Fruit fly (Drosophila melanogaster) whole organism, prepupa: ENCODE measurements around the gene Rtel1.

ENCODE experiments used
- Blimp-1 ChIP-seq: fragments of 200-800 bp; sonication (Bioruptor generic); optimal IDR thresholded peaks from 3 replicates; lab custom pipeline; 2017; ENCODE audit warnings: missing biosample characterization, missing genetic modification characterization, mild to moderate bottlenecking, moderate library complexity, missing genetic modification reagents
- CG10669 ChIP-seq: fragments of 200-800 bp; sonication (Bioruptor generic); optimal IDR thresholded peaks from 3 replicates; lab custom pipeline; 2018; ENCODE audit warnings: missing biosample characterization, mild to moderate bottlenecking, missing genetic modification characterization, moderate library complexity
- CG11294 ChIP-seq: fragments of 200-800 bp; sonication (Bioruptor generic); IDR thresholded peaks from 2 replicates; pipeline ENCODE4 v1.3.6; 2022; ENCODE audit warnings: missing biosample characterization, missing genetic modification characterization
- CG11762 ChIP-seq: fragments of 200-800 bp; sonication (Bioruptor generic); optimal IDR thresholded peaks from 3 replicates; lab custom pipeline; 2016; ENCODE audit warnings: missing biosample characterization, missing genetic modification characterization; ENCODE audit not compliant: insufficient read depth
- CG15336 ChIP-seq: fragments of 200-800 bp; sonication (Bioruptor generic); IDR thresholded peaks from 2 replicates; pipeline ENCODE4 v1.3.6; 2022; ENCODE audit warnings: missing biosample characterization, missing genetic modification characterization
- CG1621 ChIP-seq: fragments of 200-800 bp; sonication (Bioruptor generic); optimal IDR thresholded peaks from 3 replicates; lab custom pipeline; 2018; ENCODE audit warnings: missing biosample characterization, mild to moderate bottlenecking, missing genetic modification characterization
- CG16779 ChIP-seq: fragments of 200-800 bp; sonication (Bioruptor generic); optimal IDR thresholded peaks from 3 replicates; lab custom pipeline; 2017; ENCODE audit warnings: missing biosample characterization, mild to moderate bottlenecking, missing genetic modification characterization
- CG3032 ChIP-seq: fragments of 200-800 bp; optimal IDR thresholded peaks from 2 replicates; lab custom pipeline; 2019; ENCODE audit warnings: missing biosample characterization, mild to moderate bottlenecking, missing genetic modification characterization, moderate library complexity
- CG31627 ChIP-seq: fragments of 200-800 bp; sonication (Bioruptor generic); optimal IDR thresholded peaks from 3 replicates; lab custom pipeline; 2016; ENCODE audit warnings: missing biosample characterization, missing genetic modification characterization
- CG3919 ChIP-seq: fragments of 200-800 bp; sonication (Bioruptor generic); optimal IDR thresholded peaks from 3 replicates; lab custom pipeline; 2016; ENCODE audit warnings: missing biosample characterization, missing genetic modification characterization
- CG4318 ChIP-seq: fragments of 200-800 bp; sonication (Bioruptor generic); optimal IDR thresholded peaks from 3 replicates; lab custom pipeline; 2017; ENCODE audit warnings: missing biosample characterization, mild to moderate bottlenecking, missing genetic modification characterization
- CG6163 ChIP-seq: fragments of 200-800 bp; sonication (Bioruptor generic); IDR thresholded peaks from 3 replicates; pipeline ENCODE4 v1.3.6; 2022; ENCODE audit warnings: missing biosample characterization, missing genetic modification characterization
- CG6276 ChIP-seq: fragments of 200-800 bp; sonication (Bioruptor generic); optimal IDR thresholded peaks from 2 replicates; lab custom pipeline; 2017; ENCODE audit warnings: missing biosample characterization, mild to moderate bottlenecking, missing genetic modification characterization
- CG6792 ChIP-seq: fragments of 200-800 bp; sonication (Bioruptor generic); optimal IDR thresholded peaks from 3 replicates; lab custom pipeline; 2016; ENCODE audit warnings: missing biosample characterization, missing genetic modification characterization
- CG6808 ChIP-seq: fragments of 200-800 bp; sonication (Bioruptor generic); optimal IDR thresholded peaks from 3 replicates; lab custom pipeline; 2017; ENCODE audit warnings: missing biosample characterization, missing genetic modification characterization, mild to moderate bottlenecking, moderate library complexity, missing genetic modification reagents
- CG6854 ChIP-seq: fragments of 200-800 bp; sonication (Bioruptor generic); optimal IDR thresholded peaks from 2 replicates; lab custom pipeline; 2017; ENCODE audit warnings: missing biosample characterization, mild to moderate bottlenecking, missing genetic modification characterization
- CG8119 ChIP-seq: fragments of 200-800 bp; sonication (Bioruptor generic); IDR thresholded peaks from 3 replicates; pipeline ENCODE4 v1.3.6; 2022; ENCODE audit warnings: missing biosample characterization, missing genetic modification characterization
- CG8319 ChIP-seq: fragments of 200-800 bp; sonication (Bioruptor generic); optimal IDR thresholded peaks from 3 replicates; lab custom pipeline; 2016; ENCODE audit warnings: missing biosample characterization, missing genetic modification characterization
- CG8632 ChIP-seq: fragments of 200-800 bp; sonication (Bioruptor generic); optimal IDR thresholded peaks from 3 replicates; lab custom pipeline; 2016; ENCODE audit warnings: missing biosample characterization, missing genetic modification characterization
- Eip75B ChIP-seq: fragments of 200-800 bp; sonication (Bioruptor generic); optimal IDR thresholded peaks from 3 replicates; lab custom pipeline; 2016; ENCODE audit warnings: missing biosample characterization, missing genetic modification characterization
- Eip78C ChIP-seq: fragments of 200-800 bp; sonication (Bioruptor generic); peaks from one replicate; lab custom pipeline; 2016; ENCODE audit warnings: missing biosample characterization, missing genetic modification characterization
- Eip93F ChIP-seq: fragments of 200-800 bp; sonication (Bioruptor generic); optimal IDR thresholded peaks from 2 replicates; lab custom pipeline; 2016; ENCODE audit warnings: missing biosample characterization, mild to moderate bottlenecking, missing genetic modification characterization
- Gug ChIP-seq: fragments of 200-800 bp; sonication (Bioruptor generic); IDR thresholded peaks from 2 replicates; pipeline ENCODE4 v1.3.6; 2022; ENCODE audit warnings: missing biosample characterization, missing genetic modification characterization
- Hr39 ChIP-seq: fragments of 200-800 bp; sonication (Bioruptor generic); optimal IDR thresholded peaks from 2 replicates; lab custom pipeline; 2016; ENCODE audit warnings: missing biosample characterization, missing genetic modification characterization
- Lpt ChIP-seq: fragments of 200-800 bp; sonication (Bioruptor generic); optimal IDR thresholded peaks from 3 replicates; lab custom pipeline; 2016; ENCODE audit warnings: missing biosample characterization, missing genetic modification characterization
- OdsH ChIP-seq: fragments of 200-800 bp; sonication (Bioruptor generic); optimal IDR thresholded peaks from 3 replicates; lab custom pipeline; 2016; ENCODE audit warnings: missing biosample characterization, missing genetic modification characterization
- Smox ChIP-seq: fragments of 200-800 bp; sonication (Bioruptor generic); optimal IDR thresholded peaks from 3 replicates; lab custom pipeline; 2016; ENCODE audit warnings: missing biosample characterization, missing genetic modification characterization
- achi ChIP-seq: fragments of 200-800 bp; sonication (Bioruptor generic); optimal IDR thresholded peaks from 3 replicates; lab custom pipeline; 2016; ENCODE audit warnings: missing biosample characterization, missing genetic modification characterization
- acj6 ChIP-seq: fragments of 200-800 bp; sonication (Bioruptor generic); optimal IDR thresholded peaks from 3 replicates; lab custom pipeline; 2016; ENCODE audit warnings: missing biosample characterization, missing genetic modification characterization
- cyc ChIP-seq: fragments of 200-800 bp; sonication (Bioruptor generic); optimal IDR thresholded peaks from 3 replicates; lab custom pipeline; 2016; ENCODE audit warnings: missing biosample characterization, missing genetic modification characterization
- dac ChIP-seq: fragments of 200-800 bp; sonication (Bioruptor generic); optimal IDR thresholded peaks from 2 replicates; lab custom pipeline; 2017; ENCODE audit warnings: missing biosample characterization, mild to moderate bottlenecking, missing genetic modification characterization
- dsx ChIP-seq: fragments of 200-800 bp; optimal IDR thresholded peaks from 3 replicates; lab custom pipeline; 2019; ENCODE audit warnings: missing biosample characterization, mild to moderate bottlenecking, missing genetic modification characterization, moderate library complexity; ENCODE audit not compliant: poor library complexity, severe bottlenecking
- eg ChIP-seq: fragments of 200-800 bp; sonication (Bioruptor generic); IDR thresholded peaks from 3 replicates; pipeline ENCODE4 v1.3.6; 2022; ENCODE audit warnings: missing biosample characterization, missing genetic modification characterization
- esn ChIP-seq: fragments of 200-800 bp; sonication (Bioruptor generic); optimal IDR thresholded peaks from 2 replicates; lab custom pipeline; 2016; ENCODE audit warnings: missing biosample characterization, mild to moderate bottlenecking, missing genetic modification characterization, moderate library complexity
- fd59A ChIP-seq: fragments of 200-800 bp; sonication (Bioruptor generic); optimal IDR thresholded peaks from 2 replicates; lab custom pipeline; 2017; ENCODE audit warnings: missing biosample characterization, mild to moderate bottlenecking, missing genetic modification characterization, missing genetic modification reagents
- fd85E ChIP-seq: fragments of 200-800 bp; sonication (Bioruptor generic); optimal IDR thresholded peaks from 3 replicates; lab custom pipeline; 2016; ENCODE audit warnings: missing biosample characterization, missing genetic modification characterization
- lz ChIP-seq: fragments of 200-800 bp; sonication (Bioruptor generic); optimal IDR thresholded peaks from 3 replicates; lab custom pipeline; 2016; ENCODE audit warnings: missing biosample characterization, missing genetic modification characterization
- net ChIP-seq: fragments of 200-800 bp; sonication (Bioruptor generic); optimal IDR thresholded peaks from 3 replicates; lab custom pipeline; 2016; ENCODE audit warnings: missing biosample characterization, missing genetic modification characterization
- spab ChIP-seq: fragments of 200-800 bp; sonication (Bioruptor generic); optimal IDR thresholded peaks from 2 replicates; lab custom pipeline; 2017; ENCODE audit warnings: missing biosample characterization, mild to moderate bottlenecking, missing genetic modification characterization, missing genetic modification reagents
- ss ChIP-seq, 2 experiments: fragments of 200-800 bp; sonication (Bioruptor generic); optimal IDR thresholded peaks; 2 replicates in 1 of 2; 3 replicates in 1 of 2; lab custom pipeline; 2017 to 2018; ENCODE audit warnings: mild to moderate bottlenecking in 2 of 2, missing biosample characterization in 2 of 2, missing genetic modification characterization in 2 of 2, moderate library complexity in 1 of 2
- vri ChIP-seq: fragments of 200-800 bp; sonication (Bioruptor generic); optimal IDR thresholded peaks from 3 replicates; lab custom pipeline; 2016; ENCODE audit warnings: missing biosample characterization, mild to moderate bottlenecking, missing genetic modification characterization

Rtel1 gene

DNA sequence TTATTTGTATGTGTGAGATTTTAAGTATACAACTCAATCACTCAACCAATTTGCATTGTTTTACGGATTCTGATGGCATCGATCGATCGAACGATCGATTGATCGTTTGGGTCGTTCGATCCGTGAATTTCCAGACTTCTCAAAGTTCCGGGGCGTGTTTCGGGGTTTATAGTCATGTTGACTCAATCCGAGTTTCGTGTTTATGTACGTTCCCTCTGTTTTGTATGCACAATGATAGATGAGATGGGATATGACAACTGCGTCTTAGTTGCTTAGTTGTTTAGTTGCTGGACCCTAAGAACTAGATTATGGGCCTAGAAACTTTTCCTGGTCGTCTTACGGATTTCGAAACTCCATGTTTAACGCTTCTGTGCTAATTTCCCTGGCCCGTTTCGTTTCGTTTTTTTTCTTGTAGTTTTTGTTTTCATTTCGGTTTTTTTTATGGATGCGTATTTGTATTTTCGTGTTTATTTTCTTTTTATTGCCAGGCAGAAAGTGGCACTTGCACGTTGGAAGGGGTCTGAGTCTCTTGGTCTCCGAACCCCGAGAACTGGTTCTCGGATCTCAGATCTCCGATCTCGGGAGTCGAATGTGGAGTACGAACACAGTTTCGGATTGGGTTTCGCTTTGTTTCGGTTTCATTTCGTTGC is 21.2 kb downstream of the Rtel1 start (continued):
- no peak for TF ChIP-seq Lpt (GFP tag; lab: Kevin White, UChicago)
- TF ChIP-seq CG6163 (GFP tag; lab: Robert Waterston, UW), result peak; percentile 61; the same call in 2 of the 3 replicates
- TF ChIP-seq CG16779 (tag; lab: Kevin White, UChicago), result peak; percentile 25
- TF ChIP-seq cyc (GFP tag; lab: Kevin White, UChicago), result no peak
- no peak for TF ChIP-seq CG8632 (GFP tag; lab: Kevin White, UChicago)
- peak; percentile 45 for TF ChIP-seq spab (GFP tag; lab: Kevin White, UChicago)
- no peak for TF ChIP-seq fd59A
- TF ChIP-seq CG6276 (GFP tag; lab: Kevin White, UChicago), result no peak
- TF ChIP-seq Hr39, result no peak
- TF ChIP-seq lz, result no peak
- peak; percentile 24 for TF ChIP-seq Eip75B
- peak; percentile 31 for TF ChIP-seq CG10669 (GFP tag; lab: Kevin White, UChicago)
- TF ChIP-seq achi (GFP tag; lab: Kevin White, UChicago), result no peak
- TF ChIP-seq CG11294 (GFP tag; lab: Robert Waterston, UW), result no peak
- TF ChIP-seq CG4318 (GFP tag; lab: Kevin White, UChicago), result no peak
- TF ChIP-seq CG6792 (GFP tag; lab: Kevin White, UChicago), result no peak
- no peak for TF ChIP-seq OdsH (GFP tag; lab: Kevin White, UChicago)
- TF ChIP-seq fd85E (GFP tag; lab: Kevin White, UChicago), result no peak
- no peak for TF ChIP-seq CG11762 (GFP tag; lab: Kevin White, UChicago)
- no peak for TF ChIP-seq vri (GFP tag; lab: Kevin White, UChicago)
- no peak for TF ChIP-seq CG31627 (GFP tag; lab: Kevin White, UChicago)
- no peak for TF ChIP-seq net
- TF ChIP-seq Gug (GFP tag; lab: Robert Waterston, UW), result no peak

DNA sequence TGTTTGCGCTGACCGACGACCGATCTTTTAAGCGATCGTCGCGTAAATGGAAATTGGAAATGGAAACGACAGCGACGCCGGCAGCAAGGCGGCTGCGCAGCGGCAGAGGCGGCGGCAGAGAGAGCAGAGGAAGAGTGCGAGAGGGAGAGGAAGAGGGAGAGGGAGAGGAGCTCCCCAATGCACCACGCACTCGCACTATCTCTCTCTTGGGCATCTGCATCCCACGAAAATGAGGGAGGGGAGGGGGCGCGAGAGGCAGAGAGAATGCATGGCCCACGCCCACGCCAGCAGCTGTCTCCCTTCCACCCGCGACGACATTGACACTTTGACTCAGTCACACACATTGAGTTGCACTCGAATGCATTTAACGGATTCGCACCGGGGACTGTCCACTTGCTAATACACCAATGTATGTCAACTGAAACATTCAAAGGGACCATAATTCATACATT is 23.2 kb downstream of the Rtel1 start, which contains the start of gene CG3097:
Gene CG3097 (minus strand): TSS at position 51 of the 452 bp plus-strand sequence.
- 0 out of 2 replicates have a peak, but pooled peaks have one; percentile 30 for TF ChIP-seq CG11294 (GFP tag; lab: Robert Waterston, UW)
- TF ChIP-seq Eip93F (GFP tag; lab: Kevin White, UChicago), result no peak
- no peak for TF ChIP-seq OdsH (GFP tag; lab: Kevin White, UChicago)
- peak; percentile 10 for TF ChIP-seq CG3919 (GFP tag; lab: Kevin White, UChicago)
- no peak for TF ChIP-seq CG3032 (tag; lab: Kevin White, UChicago)
- no peak for TF ChIP-seq CG8319 (GFP tag; lab: Kevin White, UChicago)
- TF ChIP-seq CG6276 (GFP tag; lab: Kevin White, UChicago), result no peak
- TF ChIP-seq eg, result 0 out of 3 replicates have a peak, but pooled peaks have one; percentile 39
- peak; percentile 51 for TF ChIP-seq Eip78C (GFP tag; lab: Kevin White, UChicago)
- peak; percentile 22 to 30 for TF ChIP-seq ss (GFP tag; optimal IDR thresholded peaks at IDR 0.05; lab: Kevin White, UChicago)
- peak; percentile 23; the same call in 1 of the 3 replicates for TF ChIP-seq CG6163 (GFP tag; lab: Robert Waterston, UW)
- no peak for TF ChIP-seq esn
- TF ChIP-seq CG15336 (GFP tag; lab: Robert Waterston, UW), result no peak
- peak; percentile 5 for TF ChIP-seq net
- TF ChIP-seq CG1621 (tag; lab: Kevin White, UChicago), result peak; percentile 13
- no peak for TF ChIP-seq CG6808
- no peak for TF ChIP-seq lz
- TF ChIP-seq dsx (GFP tag; lab: Kevin White, UChicago), result peak; percentile 31
- TF ChIP-seq acj6 (GFP tag; lab: Kevin White, UChicago), result no peak
- no peak for TF ChIP-seq Smox (GFP tag; lab: Kevin White, UChicago)

DNA sequence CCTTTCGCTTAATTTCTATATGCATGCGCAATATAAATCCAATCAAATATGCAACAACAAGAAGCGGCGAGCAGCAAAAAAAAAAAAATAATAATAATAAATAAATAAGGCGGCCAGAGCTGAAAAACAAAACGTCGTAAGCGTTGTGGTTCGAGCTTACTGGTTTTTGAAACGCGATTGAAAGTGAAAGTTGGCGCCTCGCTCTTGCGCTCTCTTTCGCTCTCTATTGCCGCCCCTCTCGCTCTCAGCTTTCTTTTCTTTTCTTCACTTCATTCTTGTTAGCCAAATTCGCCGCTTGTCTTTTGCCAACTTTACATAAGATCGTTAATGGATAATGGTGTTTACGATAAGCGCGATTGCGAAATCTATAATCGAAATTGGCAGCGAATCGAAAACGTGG is 24.9 kb downstream of the Rtel1 start:
- peak; percentile 90 for TF ChIP-seq Blimp-1 (GFP tag; lab: Kevin White, UChicago)
- no peak for TF ChIP-seq acj6 (GFP tag; lab: Kevin White, UChicago)
- TF ChIP-seq CG8119, result 0 out of 3 replicates have a peak, but pooled peaks have one; percentile 25
- TF ChIP-seq dac (GFP tag; lab: Kevin White, UChicago), result no peak
- TF ChIP-seq CG6854 (GFP tag; lab: Kevin White, UChicago), result peak; percentile 48
- TF ChIP-seq, all 60 proteins: peak for 3
